Worm (Caenorhabditis elegans) whole organism, midembryonic: ENCODE data around the gene pkc-3.

Experiments
- klf-2 ChIP-seq: fragments of 200-800 bp; sonication (Bioruptor generic); conservative IDR thresholded peaks from 2 replicates; pipeline ENCODE4 v1.3.6; 2022; ENCODE audit warnings: missing genetic modification reagents, missing genetic modification characterization, missing compliant biosample characterization
- med-1 ChIP-seq: sonication (generic microtip); optimal IDR thresholded peaks from 2 replicates; lab custom pipeline; 2017; ENCODE audit warnings: missing genetic modification characterization, mild to moderate bottlenecking, missing compliant biosample characterization, antibody characterized with exemption, missing genetic modification reagents; ENCODE audit not compliant: insufficient read depth

DNA sequence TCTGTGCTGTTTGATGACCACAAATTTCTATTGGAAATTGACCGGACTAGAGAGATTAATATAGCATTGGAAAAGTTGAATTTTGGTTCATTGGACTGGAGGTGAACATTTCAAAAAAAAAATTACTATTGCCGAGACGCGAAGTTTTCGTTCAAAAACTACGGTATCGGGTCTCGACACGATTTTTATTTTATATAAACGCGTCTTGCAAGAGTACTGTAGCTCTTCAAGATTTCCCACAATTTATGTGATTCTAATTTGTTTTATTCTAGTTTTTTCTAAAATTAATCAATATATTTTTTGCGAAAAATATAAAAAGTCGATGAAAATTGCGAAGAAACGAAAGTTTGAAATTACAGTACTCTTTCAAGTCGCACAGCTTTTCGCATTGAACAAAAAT is 9.2 kb upstream of the pkc-3 start, which contains the start of gene F09E5.12:
- TF ChIP-seq klf-2 (GFP tag; lab: Robert Waterston, UW) (no peak), med-1 (GFP tag; lab: Kevin White, UChicago) (no peak)
